Worm (Caenorhabditis elegans): ENCODE measurements around the gene srh-34.
A peak's percentile ranks its signal among the peaks of the same experiment; 100 is the strongest.

The srh-34 gene

ce11 chrV:482860-483259, 36.4 kb upstream of the srh-34 start:
- TF ChIP-seq pqm-1 (tag; optimal IDR thresholded peaks at IDR 0.05), result peak; percentile 0
- peak; percentile 74 for TF ChIP-seq nfya-1 (tag; optimal IDR thresholded peaks at IDR 0.05; ENCODE audit: insufficient read depth)
- no peak for TF ChIP-seq elt-3 (tag; optimal IDR thresholded peaks at IDR 0.05)

- no peak for TF ChIP-seq nhr-76 (tag; optimal IDR thresholded peaks at IDR 0.05)
- TF ChIP-seq sea-2 (GFP tag; optimal IDR thresholded peaks at IDR 0.05), result no peak
- no peak for TF ChIP-seq ceh-16 (tag; optimal IDR thresholded peaks at IDR 0.05)
- TF ChIP-seq elt-2 (tag; optimal IDR thresholded peaks at IDR 0.05), result no peak
- no peak for TF ChIP-seq aly-2 (tag; optimal IDR thresholded peaks at IDR 0.05)
- no peak for TF ChIP-seq daf-12 (tag; optimal IDR thresholded peaks at IDR 0.05)
- TF ChIP-seq nhr-12 (tag; optimal IDR thresholded peaks at IDR 0.05), result no peak
- TF ChIP-seq R02D3.7 (tag; optimal IDR thresholded peaks at IDR 0.05), result no peak
- TF ChIP-seq fkh-10 (GFP tag; optimal IDR thresholded peaks at IDR 0.05), result no peak
- no peak for TF ChIP-seq lin-39 (tag; optimal IDR thresholded peaks at IDR 0.05)
- no peak for TF ChIP-seq ama-1 (optimal IDR thresholded peaks at IDR 0.05)
- no peak for TF ChIP-seq tbx-2 (tag; optimal IDR thresholded peaks at IDR 0.05)
Measured at ce11 chrV:479046-479445, 32.6 kb upstream of the srh-34 start.

- peak; percentile 56 for TF ChIP-seq jun-1 (tag; optimal IDR thresholded peaks at IDR 0.05)
- no peak for TF ChIP-seq snpc-4 (tag; optimal IDR thresholded peaks at IDR 0.05)
- no peak for TF ChIP-seq ceh-28 (tag; optimal IDR thresholded peaks at IDR 0.05)
- TF ChIP-seq pha-4 (tag; optimal IDR thresholded peaks at IDR 0.05), result peak; percentile 70
- peak; percentile 90 for TF ChIP-seq pqm-1 (tag; optimal IDR thresholded peaks at IDR 0.05)
- no peak for TF ChIP-seq skn-1 (tag; optimal IDR thresholded peaks at IDR 0.05)
- no peak for TF ChIP-seq elt-3 (tag; optimal IDR thresholded peaks at IDR 0.05)
- TF ChIP-seq elt-2 (tag; optimal IDR thresholded peaks at IDR 0.05), result peak; percentile 82
Measured at ce11 chrV:477664-478212, 31.3 kb upstream of the srh-34 start, which contains the start of gene nhr-55. Gene nhr-55, plus strand, starts transcription at chrV:478162.

- no peak for TF ChIP-seq nhr-11 (tag; optimal IDR thresholded peaks at IDR 0.05)
- peak; percentile 62 for TF ChIP-seq jun-1 (tag; optimal IDR thresholded peaks at IDR 0.05)
- no peak for TF ChIP-seq egl-5 (tag; optimal IDR thresholded peaks at IDR 0.05)
- TF ChIP-seq elt-1 (tag; optimal IDR thresholded peaks at IDR 0.05), result no peak
- no peak for TF ChIP-seq fkh-10 (GFP tag; optimal IDR thresholded peaks at IDR 0.05)
- TF ChIP-seq pha-4 (tag; optimal IDR thresholded peaks at IDR 0.05), result peak; percentile 38
- no peak for TF ChIP-seq nhr-12 (tag; optimal IDR thresholded peaks at IDR 0.05)
- TF ChIP-seq nfya-1 (tag; optimal IDR thresholded peaks at IDR 0.05; ENCODE audit: insufficient read depth), result no peak
- TF ChIP-seq ceh-28 (tag; optimal IDR thresholded peaks at IDR 0.05), result no peak
- no peak for TF ChIP-seq eor-1 (tag; optimal IDR thresholded peaks at IDR 0.05)
- TF ChIP-seq lin-15B (tag; optimal IDR thresholded peaks at IDR 0.05), result no peak
- no peak for TF ChIP-seq lsy-12 (tag; optimal IDR thresholded peaks at IDR 0.05)
- TF ChIP-seq elt-3 (tag; optimal IDR thresholded peaks at IDR 0.05), result no peak
- TF ChIP-seq aly-2 (tag; optimal IDR thresholded peaks at IDR 0.05), result no peak
- no peak for TF ChIP-seq unc-39 (tag; optimal IDR thresholded peaks at IDR 0.05)
- peak; percentile 73 for TF ChIP-seq elt-2 (tag; optimal IDR thresholded peaks at IDR 0.05)
- TF ChIP-seq ZK546.5 (tag; optimal IDR thresholded peaks at IDR 0.05), result no peak
- no peak for TF ChIP-seq mdl-1 (tag; optimal IDR thresholded peaks at IDR 0.05)
- no peak for TF ChIP-seq mml-1 (tag; optimal IDR thresholded peaks at IDR 0.05)
- TF ChIP-seq ama-1 (optimal IDR thresholded peaks at IDR 0.05), result no peak
- no peak for TF ChIP-seq hmg-11 (tag; optimal IDR thresholded peaks at IDR 0.05)
- no peak for TF ChIP-seq sea-2 (GFP tag; optimal IDR thresholded peaks at IDR 0.05)
- no peak for TF ChIP-seq nhr-28 (tag; optimal IDR thresholded peaks at IDR 0.05)
- no peak for TF ChIP-seq tbx-2 (tag; optimal IDR thresholded peaks at IDR 0.05)
- TF ChIP-seq nhr-67 (tag; optimal IDR thresholded peaks at IDR 0.05), result no peak
- TF ChIP-seq nhr-237 (tag; optimal IDR thresholded peaks at IDR 0.05), result no peak
- no peak for TF ChIP-seq lin-39 (tag; optimal IDR thresholded peaks at IDR 0.05)
- no peak for TF ChIP-seq nhr-43 (tag; optimal IDR thresholded peaks at IDR 0.05; ENCODE audit: poor library complexity, severe bottlenecking)
- TF ChIP-seq ceh-9 (tag; optimal IDR thresholded peaks at IDR 0.05), result no peak
- TF ChIP-seq unc-62 (GFP tag; optimal IDR thresholded peaks at IDR 0.05), result no peak
- no peak for TF ChIP-seq nhr-23 (tag; optimal IDR thresholded peaks at IDR 0.05)
- TF ChIP-seq nhr-25 (tag; optimal IDR thresholded peaks at IDR 0.05), result no peak
- no peak for TF ChIP-seq nhr-77 (tag; optimal IDR thresholded peaks at IDR 0.05)
- TF ChIP-seq egl-27 (tag; optimal IDR thresholded peaks at IDR 0.05), result no peak
- peak; percentile 85 for TF ChIP-seq pqm-1 (tag; optimal IDR thresholded peaks at IDR 0.05)
Measured at ce11 chrV:474516-474915, 28.0 kb upstream of the srh-34 start, which contains the start of gene nhr-99. Gene nhr-99, plus strand, starts transcription at chrV:474778.
